Worm (Caenorhabditis elegans): ENCODE results near the gene sri-65.

DNA sequence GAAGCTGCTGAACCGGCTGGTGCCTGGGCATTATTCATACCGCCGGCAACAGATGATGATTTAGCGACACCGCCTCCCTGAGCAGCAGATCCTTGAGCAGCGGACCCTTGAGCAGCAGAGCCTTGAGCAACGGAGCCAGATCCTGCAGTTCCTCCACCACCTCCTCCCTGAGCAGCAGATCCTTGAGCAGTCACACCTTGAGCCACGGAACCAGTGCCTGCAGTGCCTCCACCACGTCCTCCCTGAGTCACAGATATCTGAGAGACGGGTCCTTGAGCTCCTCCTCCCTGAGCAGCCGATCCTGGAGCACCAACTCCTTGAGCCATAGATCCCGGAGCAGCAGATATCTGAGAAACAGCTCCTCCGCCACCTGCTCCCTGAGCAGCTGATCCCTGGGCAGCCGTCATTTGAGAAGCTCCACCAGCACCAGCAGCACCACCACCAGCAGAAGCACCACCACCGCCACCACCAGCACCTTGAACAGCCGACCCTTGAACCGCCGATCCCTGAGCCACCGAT lies 11.7 kb downstream of the sri-65 start:
- TF ChIP-seq Y53F4B.3 (GFP tag; IDR thresholded peaks at IDR 0.05) (no peak), F39B2.1 (GFP tag; IDR thresholded peaks at IDR 0.05) (no peak), mes-4 (tag; optimal IDR thresholded peaks at IDR 0.05) (no peak), unc-62 (GFP tag; optimal IDR thresholded peaks at IDR 0.05) (no peak)
